Worm (Caenorhabditis elegans) whole organism, mixed stage, embryonic: ENCODE results near the gene Y25C1A.8.

ENCODE experiments used
- M03D4.4 ChIP-seq: sonication (generic microtip); optimal IDR thresholded peaks from 2 replicates; lab custom pipeline; 2017; ENCODE audit warnings: mild to moderate bottlenecking, missing genetic modification characterization, missing compliant biosample characterization
- blmp-1 ChIP-seq: fragments of 150-350 bp; optimal IDR thresholded peaks from 2 replicates; lab custom pipeline; 2014; ENCODE audit warnings: missing biosample characterization, missing genetic modification characterization
- ceh-39 ChIP-seq: fragments of 150-350 bp; optimal IDR thresholded peaks from 2 replicates; lab custom pipeline; 2014; ENCODE audit warnings: missing biosample characterization, missing genetic modification characterization
- ceh-43 ChIP-seq: fragments of 200-800 bp; sonication (Bioruptor generic); optimal IDR thresholded peaks from 2 replicates; lab custom pipeline; 2018; ENCODE audit warnings: mild to moderate bottlenecking, missing genetic modification characterization, moderate library complexity, missing compliant biosample characterization
- ceh-83 ChIP-seq: fragments of 200-800 bp; sonication (Bioruptor generic); optimal IDR thresholded peaks from 2 replicates; lab custom pipeline; 2018; ENCODE audit warnings: mild to moderate bottlenecking, missing genetic modification characterization, missing compliant biosample characterization
- ces-1 ChIP-seq: fragments of 150-350 bp; optimal IDR thresholded peaks from 2 replicates; lab custom pipeline; 2014; ENCODE audit warnings: missing biosample characterization, missing genetic modification reagents, missing genetic modification characterization
- cnd-1 ChIP-seq: fragments of 200-800 bp; sonication (Bioruptor generic); optimal IDR thresholded peaks from 2 replicates; lab custom pipeline; 2018; ENCODE audit warnings: mild to moderate bottlenecking, missing genetic modification characterization, missing compliant biosample characterization
- drap-1 ChIP-seq: fragments of 200-800 bp; sonication (Bioruptor generic); optimal IDR thresholded peaks from 3 replicates; lab custom pipeline; 2018; ENCODE audit warnings: mild to moderate bottlenecking, missing genetic modification characterization, missing compliant biosample characterization
- elt-3 ChIP-seq: fragments of 150-350 bp; optimal IDR thresholded peaks from 2 replicates; lab custom pipeline; 2014; ENCODE audit warnings: missing biosample characterization, missing genetic modification characterization
- flh-1 ChIP-seq: fragments of 200-800 bp; sonication (Bioruptor generic); optimal IDR thresholded peaks from 2 replicates; lab custom pipeline; 2018; ENCODE audit warnings: mild to moderate bottlenecking, missing genetic modification characterization, moderate library complexity, missing compliant biosample characterization
- ham-2 ChIP-seq: fragments of 200-800 bp; sonication (Bioruptor generic); optimal IDR thresholded peaks from 2 replicates; lab custom pipeline; 2018; ENCODE audit warnings: mild to moderate bottlenecking, missing genetic modification characterization, missing compliant biosample characterization
- hlh-1 ChIP-seq: fragments of 150-350 bp; optimal IDR thresholded peaks from 2 replicates; lab custom pipeline; 2014; ENCODE audit warnings: missing biosample characterization, missing genetic modification reagents, missing genetic modification characterization
- lin-13 ChIP-seq: fragments of 150-350 bp; optimal IDR thresholded peaks from 2 replicates; lab custom pipeline; 2014; ENCODE audit warnings: missing biosample characterization, missing genetic modification characterization
- lin-32 ChIP-seq: fragments of 200-800 bp; sonication (Bioruptor generic); optimal IDR thresholded peaks from 2 replicates; lab custom pipeline; 2018; ENCODE audit warnings: mild to moderate bottlenecking, missing genetic modification characterization, missing compliant biosample characterization
- lsy-2 ChIP-seq: fragments of 150-350 bp; optimal IDR thresholded peaks from 2 replicates; lab custom pipeline; 2014; ENCODE audit warnings: missing biosample characterization, missing genetic modification characterization
- mab-5 ChIP-seq: fragments of 150-350 bp; optimal IDR thresholded peaks from 2 replicates; lab custom pipeline; 2014; ENCODE audit warnings: missing biosample characterization, missing genetic modification characterization
- mep-1 ChIP-seq: fragments of 150-350 bp; optimal IDR thresholded peaks from 2 replicates; lab custom pipeline; 2017; ENCODE audit warnings: missing biosample characterization, missing genetic modification reagents, missing genetic modification characterization, inconsistent platforms
- mls-2 ChIP-seq: sonication (generic microtip); optimal IDR thresholded peaks from 2 replicates; lab custom pipeline; 2016; ENCODE audit warnings: mild to moderate bottlenecking, missing genetic modification characterization, moderate library complexity, missing compliant biosample characterization
- nhr-12 ChIP-seq: fragments of 150-350 bp; optimal IDR thresholded peaks from 2 replicates; lab custom pipeline; 2014; ENCODE audit warnings: missing biosample characterization, missing genetic modification characterization
- nhr-2 ChIP-seq: fragments of 150-350 bp; optimal IDR thresholded peaks from 2 replicates; lab custom pipeline; 2014; ENCODE audit warnings: missing biosample characterization, missing genetic modification characterization
- nhr-237 ChIP-seq: fragments of 150-350 bp; optimal IDR thresholded peaks from 2 replicates; lab custom pipeline; 2014; ENCODE audit warnings: missing biosample characterization, missing genetic modification characterization
- nhr-28 ChIP-seq: fragments of 150-350 bp; optimal IDR thresholded peaks from 2 replicates; lab custom pipeline; 2014; ENCODE audit warnings: missing biosample characterization, missing genetic modification characterization
- nhr-76 ChIP-seq: sonication (generic microtip); optimal IDR thresholded peaks from 2 replicates; lab custom pipeline; 2017; ENCODE audit warnings: missing biosample characterization, missing genetic modification characterization
- pha-4 ChIP-seq: fragments of 150-350 bp; optimal IDR thresholded peaks from 2 replicates; lab custom pipeline; 2018; ENCODE audit warnings: missing biosample characterization, missing genetic modification reagents, missing genetic modification characterization
- snpc-4 ChIP-seq: fragments of 150-350 bp; optimal IDR thresholded peaks from 2 replicates; lab custom pipeline; 2014; ENCODE audit warnings: missing biosample characterization, missing genetic modification characterization
- tbx-8 ChIP-seq: fragments of 200-800 bp; sonication (Bioruptor generic); optimal IDR thresholded peaks from 2 replicates; lab custom pipeline; 2018; ENCODE audit warnings: mild to moderate bottlenecking, missing genetic modification characterization, moderate library complexity, missing compliant biosample characterization
- unc-120 ChIP-seq: sonication (generic microtip); optimal IDR thresholded peaks from 2 replicates; lab custom pipeline; 2017; ENCODE audit warnings: missing genetic modification characterization, missing compliant biosample characterization; ENCODE audit not compliant: poor library complexity, severe bottlenecking
- unc-39 ChIP-seq: fragments of 150-350 bp; optimal IDR thresholded peaks from 2 replicates; lab custom pipeline; 2014; ENCODE audit warnings: missing biosample characterization, missing genetic modification characterization
- unc-62 ChIP-seq: fragments of 150-350 bp; optimal IDR thresholded peaks from 2 replicates; lab custom pipeline; 2014; ENCODE audit warnings: missing biosample characterization, missing genetic modification reagents, missing genetic modification characterization
- ztf-11 ChIP-seq: fragments of 150-350 bp; optimal IDR thresholded peaks from 2 replicates; lab custom pipeline; 2014; ENCODE audit warnings: missing biosample characterization, missing genetic modification characterization

Gene Y25C1A.8

ce11 chrII:3045422-3045821, 31.3 kb downstream of the Y25C1A.8 start:
- no peak for TF ChIP-seq nhr-2 (tag; lab: Kevin White, UChicago)
- no peak for TF ChIP-seq mab-5
- TF ChIP-seq ceh-83 (GFP tag; lab: Kevin White, UChicago) = no peak
- no peak for TF ChIP-seq pha-4
- no peak for TF ChIP-seq mep-1 (tag; lab: Kevin White, UChicago)
- no peak for TF ChIP-seq nhr-76 (tag; lab: Kevin White, UChicago)
- no peak for TF ChIP-seq nhr-237
- no peak for TF ChIP-seq tbx-8 (GFP tag; lab: Kevin White, UChicago)
- TF ChIP-seq cnd-1 (tag; lab: Kevin White, UChicago) = no peak
- TF ChIP-seq drap-1 (GFP tag; lab: Kevin White, UChicago) = no peak
- no peak for TF ChIP-seq flh-1 (GFP tag; lab: Kevin White, UChicago)
- TF ChIP-seq lsy-2 (tag; lab: Kevin White, UChicago) = no peak
- TF ChIP-seq mls-2 (tag; lab: Kevin White, UChicago) = no peak

- TF ChIP-seq flh-1 (GFP tag; lab: Kevin White, UChicago) (no peak), ceh-39 (no peak), lin-32 (GFP tag; lab: Kevin White, UChicago) (no peak), ceh-83 (GFP tag; lab: Kevin White, UChicago) (no peak), ces-1 (GFP tag; lab: Kevin White, UChicago) (no peak), nhr-12 (tag; lab: Kevin White, UChicago) (no peak), nhr-28 (tag; lab: Kevin White, UChicago) (no peak), M03D4.4 (tag; lab: Kevin White, UChicago) (no peak), snpc-4 (tag; lab: Kevin White, UChicago) (no peak), drap-1 (GFP tag; lab: Kevin White, UChicago) (no peak)
- TF ChIP-seq, all 35 proteins: peak for 0
Observed at ce11 chrII:3044023-3044422, 32.7 kb downstream of the Y25C1A.8 start, which contains the start of gene sri-29. sri-29 (plus strand) TSS chrII:3044323.

DNA sequence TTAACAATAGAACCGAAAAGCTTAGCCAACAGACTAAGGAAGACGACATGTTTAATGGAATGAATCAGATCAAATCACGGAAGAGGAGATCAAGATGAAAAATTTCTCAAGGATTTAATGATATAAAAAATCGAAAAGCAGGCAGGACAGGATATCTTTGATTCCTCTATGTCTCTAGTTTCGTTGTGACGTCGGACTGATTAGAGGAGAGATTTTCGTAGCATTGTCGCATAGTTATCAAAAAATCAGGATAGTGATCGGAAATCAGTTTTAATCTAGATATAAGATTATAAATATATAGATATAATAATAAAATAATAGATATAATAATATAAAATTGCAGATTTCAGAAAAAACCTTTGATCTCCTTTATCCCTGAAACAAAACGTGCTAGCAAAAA, 33.4 kb downstream of the Y25C1A.8 start, which contains the start of gene B0454.8:
Gene B0454.8, minus strand, starts transcription at position 101 of the 400 bp plus-strand sequence.
- TF ChIP-seq mab-5 (no peak), unc-62 (GFP tag; lab: Kevin White, UChicago) (no peak), flh-1 (GFP tag; lab: Kevin White, UChicago) (no peak), unc-39 (tag; lab: Kevin White, UChicago) (no peak), cnd-1 (tag; lab: Kevin White, UChicago) (no peak), unc-120 (tag; lab: Kevin White, UChicago) (no peak), nhr-28 (tag; lab: Kevin White, UChicago) (no peak), ham-2 (GFP tag; lab: Kevin White, UChicago) (no peak)

DNA sequence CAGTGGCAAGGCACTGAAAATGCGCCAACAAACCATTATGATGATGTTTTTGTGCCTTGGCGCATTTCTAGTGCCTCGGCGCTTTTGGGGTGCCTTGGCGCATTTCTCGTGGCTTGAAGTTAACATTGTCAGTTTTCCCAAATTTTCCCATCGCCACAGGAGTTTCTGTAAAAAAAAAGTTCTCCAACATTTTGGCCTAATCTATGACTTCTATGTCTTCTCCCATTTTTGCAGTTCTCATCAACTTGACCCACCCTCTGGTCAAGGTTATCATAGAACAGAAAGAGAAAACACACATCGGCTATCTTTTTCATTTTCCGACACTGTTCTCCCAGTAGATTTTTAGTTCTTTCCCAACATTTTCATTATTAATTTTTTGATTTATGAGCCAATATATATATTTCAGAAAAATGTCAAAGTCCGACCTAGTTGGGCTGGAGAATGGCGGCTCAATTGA, 38.3 kb downstream of the Y25C1A.8 start, which contains the start of the genes B0454.26 and B0454.5:
Gene B0454.26, minus strand, starts transcription at position 101 of the 457 bp plus-strand sequence.
Gene B0454.5, plus strand, starts transcription at position 407 of the 457 bp plus-strand sequence.
- TF ChIP-seq ceh-39 (no peak), nhr-76 (tag; lab: Kevin White, UChicago) (no peak), mep-1 (tag; lab: Kevin White, UChicago) (no peak), lin-13 (tag; lab: Kevin White, UChicago) (no peak), nhr-12 (tag; lab: Kevin White, UChicago) (no peak), hlh-1 (tag; lab: Kevin White, UChicago) (no peak), flh-1 (GFP tag; lab: Kevin White, UChicago) (no peak), blmp-1 (tag; lab: Kevin White, UChicago) (no peak), ztf-11 (tag; lab: Kevin White, UChicago) (no peak), lin-32 (GFP tag; lab: Kevin White, UChicago) (no peak), elt-3 (tag; lab: Kevin White, UChicago) (no peak)
- TF ChIP-seq, all 35 proteins: peak for 0

DNA sequence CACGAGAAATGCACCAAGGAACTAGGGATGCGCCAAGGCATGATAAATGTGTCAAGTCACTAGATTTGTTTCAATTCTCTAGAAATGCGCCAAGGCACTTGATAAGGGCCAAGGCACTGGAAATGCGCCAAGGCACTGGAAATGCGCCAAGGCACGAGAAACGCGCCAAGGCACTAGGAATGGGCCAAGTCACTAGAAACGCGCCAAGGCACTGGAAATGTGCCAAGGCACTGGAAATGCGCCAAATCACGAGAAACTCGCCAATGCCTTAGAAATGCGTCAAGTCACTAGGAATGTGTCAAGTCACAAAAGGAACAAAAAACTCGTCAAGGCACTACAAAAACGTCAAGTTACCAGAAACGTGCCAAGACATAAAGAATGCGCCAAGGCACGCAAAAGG, 40.4 kb downstream of the Y25C1A.8 start:
- TF ChIP-seq unc-62 (GFP tag; lab: Kevin White, UChicago) = no peak
- no peak for TF ChIP-seq ztf-11 (tag; lab: Kevin White, UChicago)
- no peak for TF ChIP-seq drap-1 (GFP tag; lab: Kevin White, UChicago)
- no peak for TF ChIP-seq ceh-39
- no peak for TF ChIP-seq hlh-1 (tag; lab: Kevin White, UChicago)
- TF ChIP-seq unc-39 (tag; lab: Kevin White, UChicago) = no peak
- TF ChIP-seq flh-1 (GFP tag; lab: Kevin White, UChicago) = no peak
- no peak for TF ChIP-seq ceh-43 (GFP tag; lab: Kevin White, UChicago)
- TF ChIP-seq snpc-4 (tag; lab: Kevin White, UChicago) = no peak
- no peak for TF ChIP-seq mep-1 (tag; lab: Kevin White, UChicago)
- no peak for TF ChIP-seq ces-1 (GFP tag; lab: Kevin White, UChicago)
- TF ChIP-seq nhr-28 (tag; lab: Kevin White, UChicago) = no peak
